Fruit fly (Drosophila melanogaster): ENCODE data around the gene PQBP1.

Gene PQBP1

dm6 chr3R:25024895-25025557, 40.6 kb upstream of the PQBP1 start, which contains the start of the genes EMC6 and Hr96 (continued):
- peak; percentile 88 for TF ChIP-seq CG10267 (tag; optimal IDR thresholded peaks at IDR 0.05)
- TF ChIP-seq cad (GFP tag; optimal IDR thresholded peaks at IDR 0.05): no peak
- peak; percentile 78 for TF ChIP-seq grn (GFP tag; optimal IDR thresholded peaks at IDR 0.05)
- TF ChIP-seq CG11695 (GFP tag; IDR thresholded peaks at IDR 0.05): peak; percentile 87
- TF ChIP-seq lov (optimal IDR thresholded peaks at IDR 0.05): no peak
- peak; percentile 89 for TF ChIP-seq lov (GFP tag; IDR thresholded peaks at IDR 0.05)
- peak; percentile 92 for TF ChIP-seq CG13296 (GFP tag; optimal IDR thresholded peaks at IDR 0.05)
- TF ChIP-seq CG30431 (GFP tag; optimal IDR thresholded peaks at IDR 0.05): peak; percentile 89
- no peak for TF ChIP-seq CG17568 (GFP tag; optimal IDR thresholded peaks at IDR 0.05)
- peak; percentile 60; the same call in 2 of the 3 replicates for TF ChIP-seq vnd (GFP tag; IDR thresholded peaks at IDR 0.05; ENCODE audit: partially characterized antibody)
- peak; percentile 91 for TF ChIP-seq Mes4 (GFP tag; optimal IDR thresholded peaks at IDR 0.05)
- TF ChIP-seq Ptx1 (GFP tag; IDR thresholded peaks at IDR 0.05): peak; percentile 95
- TF ChIP-seq ab (GFP tag; optimal IDR thresholded peaks at IDR 0.05): peak; percentile 77
- peak; percentile 93 for TF ChIP-seq ara (GFP tag; IDR thresholded peaks at IDR 0.05)
- peak; percentile 78 for TF ChIP-seq Dll (GFP tag; IDR thresholded peaks at IDR 0.05; ENCODE audit: partially characterized antibody)
- TF ChIP-seq org-1 (GFP tag; optimal IDR thresholded peaks at IDR 0.05): peak; percentile 78
- peak; percentile 93 for TF ChIP-seq Dek (tag; optimal IDR thresholded peaks at IDR 0.05)
- TF ChIP-seq Fer2 (tag; optimal IDR thresholded peaks at IDR 0.05): peak; percentile 90
- TF ChIP-seq croc (GFP tag; conservative IDR thresholded peaks at IDR 0.05): peak; percentile 79
- no peak for TF ChIP-seq slou (GFP tag; optimal IDR thresholded peaks at IDR 0.05)
- peak; percentile 92 for TF ChIP-seq lmd (GFP tag; IDR thresholded peaks at IDR 0.05)
- peak; percentile 65; the same call in 1 of the 3 replicates for TF ChIP-seq Opbp (GFP tag; IDR thresholded peaks at IDR 0.05; ENCODE audit: partially characterized antibody)
- peak; percentile 91 for TF ChIP-seq slp2 (GFP tag; optimal IDR thresholded peaks at IDR 0.05)
- no peak for TF ChIP-seq D19A (tag; optimal IDR thresholded peaks at IDR 0.05)
- peak; percentile 95 for TF ChIP-seq crol (GFP tag; IDR thresholded peaks at IDR 0.05)
- TF ChIP-seq CG7963 (GFP tag; IDR thresholded peaks at IDR 0.05; ENCODE audit: partially characterized antibody): peak; percentile 82
- TF ChIP-seq CG12744 (GFP tag; optimal IDR thresholded peaks at IDR 0.05): peak; percentile 94
- TF ChIP-seq CG13775 (GFP tag; optimal IDR thresholded peaks at IDR 0.05): peak; percentile 94
- peak; percentile 69 for TF ChIP-seq Scr (GFP tag; IDR thresholded peaks at IDR 0.05; ENCODE audit: partially characterized antibody)
- TF ChIP-seq Myb (GFP tag; optimal IDR thresholded peaks at IDR 0.05): peak; percentile 70
- TF ChIP-seq Nf-YA (GFP tag; IDR thresholded peaks at IDR 0.05): peak; percentile 79
- TF ChIP-seq CG30403 (GFP tag; optimal IDR thresholded peaks at IDR 0.05): peak; percentile 97
- peak; percentile 70 for TF ChIP-seq CG3407 (GFP tag; optimal IDR thresholded peaks at IDR 0.05)
- peak; percentile 83 for TF ChIP-seq pnt (GFP tag; optimal IDR thresholded peaks at IDR 0.05)
- TF ChIP-seq CG11398 (GFP tag; optimal IDR thresholded peaks at IDR 0.05): peak; percentile 82
- peak; percentile 88 for TF ChIP-seq MTF-1 (GFP tag; optimal IDR thresholded peaks at IDR 0.05; ENCODE audit: borderline replicate concordance)
- peak; percentile 87 for TF ChIP-seq CG10959 (GFP tag; IDR thresholded peaks at IDR 0.05)
- peak; percentile 72 for TF ChIP-seq CG6654 (GFP tag; optimal IDR thresholded peaks at IDR 0.05)
- peak; percentile 80 for TF ChIP-seq corto (GFP tag; optimal IDR thresholded peaks at IDR 0.05)
- TF ChIP-seq CG1603 (tag; optimal IDR thresholded peaks at IDR 0.05): peak; percentile 97
- TF ChIP-seq repo (GFP tag; optimal IDR thresholded peaks at IDR 0.05): peak; percentile 82
- TF ChIP-seq HLH54F (GFP tag; optimal IDR thresholded peaks at IDR 0.05): peak; percentile 96
- peak; percentile 68 for TF ChIP-seq CG3163 (GFP tag; optimal IDR thresholded peaks at IDR 0.05)
- TF ChIP-seq Sin3A (optimal IDR thresholded peaks at IDR 0.05): peak; percentile 70
- TF ChIP-seq Usf (GFP tag; optimal IDR thresholded peaks at IDR 0.05): peak; percentile 84
- TF ChIP-seq CG8765 (GFP tag; IDR thresholded peaks at IDR 0.05): peak; percentile 89
- TF ChIP-seq hb (GFP tag; IDR thresholded peaks at IDR 0.05; ENCODE audit: partially characterized antibody): peak; percentile 61; the same call in 2 of the 3 replicates
- TF ChIP-seq Ssrp (tag; optimal IDR thresholded peaks at IDR 0.05): peak; percentile 91
- TF ChIP-seq grau (tag; optimal IDR thresholded peaks at IDR 0.05): peak; percentile 92
- peak; percentile 82 for TF ChIP-seq CG7357 (GFP tag; IDR thresholded peaks at IDR 0.05)

Data from whole organism, embryonic.